Fruit fly (Drosophila melanogaster) whole organism, embryonic: ENCODE measurements around the gene Orc2.

Experiments used
- ATbp ChIP-seq: fragments of 200-800 bp; sonication (Bioruptor generic); optimal IDR thresholded peaks from 2 replicates; lab custom pipeline; 2017; ENCODE audit warnings: missing biosample characterization, mild to moderate bottlenecking, missing genetic modification characterization, missing genetic modification reagents
- Abd-B ChIP-seq: fragments of 200-800 bp; sonication (Bioruptor generic); optimal IDR thresholded peaks from 2 replicates; lab custom pipeline; 2018; ENCODE audit warnings: missing biosample characterization, mild to moderate bottlenecking, missing genetic modification characterization, moderate library complexity
- Blimp-1 ChIP-seq: fragments of 200-800 bp; sonication (Bioruptor generic); optimal IDR thresholded peaks from 3 replicates; lab custom pipeline; 2018; ENCODE audit warnings: missing biosample characterization, missing genetic modification characterization, mild to moderate bottlenecking, moderate library complexity, missing genetic modification reagents
- CG10543 ChIP-seq: fragments of 200-800 bp; sonication (Bioruptor generic); optimal IDR thresholded peaks from 3 replicates; lab custom pipeline; 2017; ENCODE audit warnings: missing biosample characterization, mild to moderate bottlenecking, missing genetic modification characterization, moderate library complexity
- CG11504 ChIP-seq: fragments of 200-800 bp; sonication (Bioruptor generic); optimal IDR thresholded peaks from 3 replicates; lab custom pipeline; 2019; ENCODE audit warnings: missing biosample characterization, mild to moderate bottlenecking, missing genetic modification characterization, moderate library complexity
- CG12155 ChIP-seq: fragments of 200-800 bp; sonication (Bioruptor generic); optimal IDR thresholded peaks from 3 replicates; lab custom pipeline; 2016; ENCODE audit warnings: missing biosample characterization, missing genetic modification characterization
- CG13775 ChIP-seq: fragments of 200-800 bp; sonication (Bioruptor generic); optimal IDR thresholded peaks from 3 replicates; lab custom pipeline; 2017; ENCODE audit warnings: missing biosample characterization, mild to moderate bottlenecking, missing genetic modification characterization
- CG14441 ChIP-seq: fragments of 200-800 bp; sonication (Bioruptor generic); IDR thresholded peaks from 2 replicates; pipeline ENCODE4 v1.3.6; 2022; ENCODE audit warnings: missing biosample characterization, missing genetic modification characterization
- CG17912 ChIP-seq: fragments of 200-800 bp; sonication (Bioruptor generic); optimal IDR thresholded peaks from 2 replicates; lab custom pipeline; 2018; ENCODE audit warnings: missing biosample characterization, mild to moderate bottlenecking, missing genetic modification characterization
- CG18764 ChIP-seq: fragments of 200-800 bp; sonication (Bioruptor generic); optimal IDR thresholded peaks from 3 replicates; lab custom pipeline; 2016; ENCODE audit warnings: missing biosample characterization, missing genetic modification characterization
- CG3407 ChIP-seq: fragments of 200-800 bp; sonication (Bioruptor generic); optimal IDR thresholded peaks from 2 replicates; lab custom pipeline; 2018; ENCODE audit warnings: missing biosample characterization, mild to moderate bottlenecking, missing genetic modification characterization
- CG3995 ChIP-seq: fragments of 200-800 bp; sonication (Bioruptor generic); optimal IDR thresholded peaks from 3 replicates; lab custom pipeline; 2016; ENCODE audit warnings: missing biosample characterization, missing genetic modification characterization
- CG4282 ChIP-seq: fragments of 200-800 bp; sonication (Bioruptor generic); optimal IDR thresholded peaks from 2 replicates; lab custom pipeline; 2016; ENCODE audit warnings: missing biosample characterization, missing genetic modification characterization
- CG4360 ChIP-seq: fragments of 200-800 bp; sonication (Bioruptor generic); IDR thresholded peaks from 2 replicates; pipeline ENCODE4 v1.3.6; 2022; ENCODE audit warnings: missing biosample characterization, missing genetic modification characterization
- CG6683 ChIP-seq: fragments of 200-800 bp; sonication (Bioruptor generic); optimal IDR thresholded peaks from 2 replicates; lab custom pipeline; 2017; ENCODE audit warnings: missing biosample characterization, mild to moderate bottlenecking, missing genetic modification characterization, missing genetic modification reagents
- CG6765 ChIP-seq: fragments of 200-800 bp; sonication (Bioruptor generic); optimal IDR thresholded peaks from 3 replicates; lab custom pipeline; 2017; ENCODE audit warnings: missing biosample characterization, mild to moderate bottlenecking, missing genetic modification characterization
- CG6813 ChIP-seq: fragments of 200-800 bp; sonication (Bioruptor generic); optimal IDR thresholded peaks from 2 replicates; lab custom pipeline; 2017; ENCODE audit warnings: missing biosample characterization, missing genetic modification characterization, mild to moderate bottlenecking, moderate library complexity, missing genetic modification reagents
- CG7372 ChIP-seq: fragments of 200-800 bp; sonication (Bioruptor generic); IDR thresholded peaks from 2 replicates; pipeline ENCODE4 v1.3.6; 2022; ENCODE audit warnings: missing biosample characterization, missing genetic modification characterization
- CG7556 ChIP-seq: fragments of 200-800 bp; sonication (Bioruptor generic); optimal IDR thresholded peaks from 2 replicates; lab custom pipeline; 2017; ENCODE audit warnings: missing biosample characterization, mild to moderate bottlenecking, missing genetic modification characterization
- CG7745 ChIP-seq: fragments of 200-800 bp; sonication (Bioruptor generic); optimal IDR thresholded peaks from 2 replicates; lab custom pipeline; 2018; ENCODE audit warnings: missing biosample characterization, mild to moderate bottlenecking, missing genetic modification characterization, moderate library complexity
- CG8478 ChIP-seq: fragments of >200 bp; optimal IDR thresholded peaks from 2 replicates; lab custom pipeline; 2018
- CG9876 ChIP-seq: fragments of 200-800 bp; sonication (Bioruptor generic); optimal IDR thresholded peaks from 2 replicates; lab custom pipeline; 2016; ENCODE audit warnings: missing biosample characterization, missing genetic modification characterization
- D ChIP-seq, 2 experiments: fragments of 200-800 bp in 1 of 2; fragments of >200 bp in 1 of 2; sonication (Bioruptor generic) in 1 of 2; optimal IDR thresholded peaks; 2 replicates in 1 of 2; 3 replicates in 1 of 2; lab custom pipeline; 2017; ENCODE audit warnings: mild to moderate bottlenecking in 1 of 2, missing biosample characterization in 1 of 2, missing genetic modification characterization in 1 of 2, missing genetic modification reagents in 1 of 2
- Dad ChIP-seq: fragments of 200-800 bp; sonication (Bioruptor generic); optimal IDR thresholded peaks from 3 replicates; lab custom pipeline; 2016; ENCODE audit warnings: missing biosample characterization, missing genetic modification characterization
- Dp ChIP-seq: fragments of 200-800 bp; sonication (Bioruptor generic); optimal IDR thresholded peaks from 2 replicates; lab custom pipeline; 2018; ENCODE audit warnings: missing biosample characterization, mild to moderate bottlenecking, missing genetic modification characterization, moderate library complexity
- Elba2 ChIP-seq: fragments of 200-800 bp; sonication (Bioruptor generic); optimal IDR thresholded peaks from 3 replicates; lab custom pipeline; 2016; ENCODE audit warnings: missing biosample characterization, missing genetic modification characterization
- H15 ChIP-seq: fragments of 200-800 bp; sonication (Bioruptor generic); IDR thresholded peaks from 3 replicates; pipeline ENCODE4 v1.3.6; 2022; ENCODE audit warnings: missing biosample characterization, missing genetic modification characterization
- Hmr ChIP-seq: fragments of 200-800 bp; sonication (Bioruptor generic); optimal IDR thresholded peaks from 3 replicates; lab custom pipeline; 2017; ENCODE audit warnings: mild to moderate bottlenecking, missing biosample characterization, missing genetic modification reagents, missing genetic modification characterization
- Hmx ChIP-seq: fragments of 200-800 bp; sonication (Bioruptor generic); optimal IDR thresholded peaks from 2 replicates; lab custom pipeline; 2016; ENCODE audit warnings: missing biosample characterization, missing genetic modification characterization
- Hr78 ChIP-seq, 2 experiments: fragments of 200-800 bp in 1 of 2; fragments of >200 bp in 1 of 2; sonication (Bioruptor generic) in 1 of 2; optimal IDR thresholded peaks; 2 replicates each; lab custom pipeline; 2017 to 2019; ENCODE audit warnings: missing biosample characterization in 2 of 2, missing genetic modification characterization in 2 of 2, mild to moderate bottlenecking in 1 of 2, moderate library complexity in 1 of 2
- Lim3 ChIP-seq: fragments of 200-800 bp; sonication (Bioruptor generic); IDR thresholded peaks from 2 replicates; pipeline ENCODE4 v1.3.6; 2022; ENCODE audit warnings: missing biosample characterization, missing genetic modification characterization
- Xbp1 ChIP-seq: fragments of 200-800 bp; sonication (Bioruptor generic); optimal IDR thresholded peaks from 3 replicates; lab custom pipeline; 2016; ENCODE audit warnings: missing biosample characterization, mild to moderate bottlenecking, missing genetic modification characterization
- ab ChIP-seq: fragments of 200-800 bp; sonication (Bioruptor generic); optimal IDR thresholded peaks from 2 replicates; lab custom pipeline; 2016; ENCODE audit warnings: missing biosample characterization, missing genetic modification characterization
- abd-A ChIP-seq: fragments of 200-800 bp; sonication (Bioruptor generic); optimal IDR thresholded peaks from 3 replicates; lab custom pipeline; 2019; ENCODE audit warnings: missing biosample characterization, mild to moderate bottlenecking, missing genetic modification characterization, moderate library complexity
- bbx ChIP-seq: fragments of 200-800 bp; sonication (Bioruptor generic); IDR thresholded peaks from 2 replicates; pipeline ENCODE4 v1.3.6; 2022; ENCODE audit warnings: missing biosample characterization, missing genetic modification characterization; ENCODE audit not compliant: partially characterized antibody
- bcd ChIP-seq: fragments of 200-800 bp; sonication (Bioruptor generic); optimal IDR thresholded peaks from 2 replicates; lab custom pipeline; 2017; ENCODE audit warnings: missing biosample characterization, mild to moderate bottlenecking, missing genetic modification characterization
- cas ChIP-seq: fragments of 200-800 bp; sonication (Bioruptor generic); IDR thresholded peaks from 2 replicates; pipeline ENCODE4 v1.3.6; 2022; ENCODE audit warnings: missing biosample characterization, missing genetic modification characterization
- dimm ChIP-seq: fragments of 200-800 bp; sonication (Bioruptor generic); IDR thresholded peaks from 2 replicates; pipeline ENCODE4 v1.3.6; 2022; ENCODE audit warnings: missing biosample characterization, missing genetic modification characterization
- dysf ChIP-seq: fragments of 200-800 bp; sonication (Bioruptor generic); IDR thresholded peaks from 3 replicates; pipeline ENCODE4 v1.3.6; 2022; ENCODE audit warnings: missing biosample characterization, missing genetic modification characterization
- emc ChIP-seq: fragments of 200-800 bp; sonication (Bioruptor generic); optimal IDR thresholded peaks from 2 replicates; lab custom pipeline; 2016; ENCODE audit warnings: missing biosample characterization, missing genetic modification characterization
- exex ChIP-seq: fragments of 200-800 bp; sonication (Bioruptor generic); optimal IDR thresholded peaks from 4 replicates; lab custom pipeline; 2018; ENCODE audit warnings: missing biosample characterization, mild to moderate bottlenecking, missing genetic modification characterization, moderate library complexity
- hbn ChIP-seq: fragments of 200-800 bp; sonication (Bioruptor generic); IDR thresholded peaks from 2 replicates; pipeline ENCODE4 v1.3.6; 2022; ENCODE audit warnings: missing biosample characterization, missing genetic modification characterization; ENCODE audit not compliant: partially characterized antibody
- luna ChIP-seq: fragments of 200-800 bp; sonication (Bioruptor generic); optimal IDR thresholded peaks from 2 replicates; lab custom pipeline; 2016; ENCODE audit warnings: missing biosample characterization, missing genetic modification characterization
- pan ChIP-seq, 4 experiments: fragments of >200 bp in 3 of 4; fragments of 200-800 bp in 1 of 4; sonication (Bioruptor generic) in 1 of 4; optimal IDR thresholded peaks in 3 of 4; IDR thresholded peaks in 1 of 4; 2 replicates each; pipeline versions ENCODE4 v1.3.6 to Lab custom; 2017 to 2022; ENCODE audit warnings: missing biosample characterization in 2 of 4, missing genetic modification characterization in 2 of 4, mixed read lengths in 1 of 4
- pita ChIP-seq: fragments of 200-800 bp; sonication (Bioruptor generic); optimal IDR thresholded peaks from 2 replicates; lab custom pipeline; 2017; ENCODE audit warnings: missing biosample characterization, mild to moderate bottlenecking, missing genetic modification characterization
- pros ChIP-seq: fragments of 200-800 bp; sonication (Bioruptor generic); optimal IDR thresholded peaks from 3 replicates; lab custom pipeline; 2019; ENCODE audit warnings: missing biosample characterization, mild to moderate bottlenecking, missing genetic modification characterization, moderate library complexity
- sd ChIP-seq: fragments of 200-800 bp; sonication (Bioruptor generic); optimal IDR thresholded peaks from 3 replicates; lab custom pipeline; 2018; ENCODE audit warnings: missing biosample characterization, mild to moderate bottlenecking, missing genetic modification characterization, moderate library complexity
- slbo ChIP-seq: fragments of 200-800 bp; sonication (Bioruptor generic); IDR thresholded peaks from 2 replicates; pipeline ENCODE4 v1.3.6; 2022; ENCODE audit warnings: missing biosample characterization, missing genetic modification characterization
- so ChIP-seq: fragments of 200-800 bp; sonication (Bioruptor generic); IDR thresholded peaks from 3 replicates; pipeline ENCODE4 v1.3.6; 2022; ENCODE audit warnings: missing biosample characterization, missing genetic modification characterization
- sqz ChIP-seq: fragments of 200-800 bp; sonication (Bioruptor generic); optimal IDR thresholded peaks from 3 replicates; lab custom pipeline; 2018; ENCODE audit warnings: missing biosample characterization, mild to moderate bottlenecking, missing genetic modification characterization
- trh ChIP-seq: fragments of 200-800 bp; sonication (Bioruptor generic); optimal IDR thresholded peaks from 2 replicates; lab custom pipeline; 2016; ENCODE audit warnings: missing biosample characterization, missing genetic modification characterization
- zfh1 ChIP-seq: fragments of 200-800 bp; sonication (Bioruptor generic); IDR thresholded peaks from 3 replicates; pipeline ENCODE4 v1.3.6; 2022; ENCODE audit warnings: missing biosample characterization, missing genetic modification characterization

The Orc2 gene

DNA sequence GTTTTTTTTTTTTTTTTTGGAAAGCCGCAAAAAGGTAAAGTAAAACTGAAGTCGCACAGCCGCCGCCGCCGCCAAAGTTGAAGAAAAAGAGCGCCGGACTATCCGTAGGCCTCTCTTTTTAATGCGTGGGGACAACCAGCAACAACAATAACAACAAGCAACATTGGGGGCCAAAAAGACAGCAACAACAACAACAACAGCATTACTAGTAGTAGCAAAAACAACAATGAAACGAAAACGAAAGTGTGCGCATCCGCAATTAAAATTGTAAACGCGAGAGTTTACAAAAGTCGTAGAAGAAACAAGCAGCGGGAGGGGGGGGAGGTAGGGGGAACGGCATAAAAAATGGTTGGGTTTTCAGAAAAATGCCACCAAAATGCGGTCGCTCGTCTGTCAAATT, 31.2 kb downstream of the Orc2 start:
- TF ChIP-seq CG12155 (GFP tag; lab: Kevin White, UChicago) (no peak), Abd-B (GFP tag; lab: Kevin White, UChicago) (no peak), CG3407 (GFP tag; lab: Kevin White, UChicago) (no peak), CG4360 (peak; percentile 74), CG8478 (lab: Kevin White, UChicago) (no peak), CG7372 (GFP tag; lab: Robert Waterston, UW) (no peak), hbn (GFP tag; lab: Robert Waterston, UW) (no peak), exex (no peak), CG6765 (GFP tag; lab: Kevin White, UChicago) (no peak), CG17912 (GFP tag; lab: Kevin White, UChicago) (no peak), CG6813 (no peak), Hr78 (GFP tag; optimal IDR thresholded peaks at IDR 0.05; lab: Kevin White, UChicago) (no peak), CG6683 (no peak), CG9876 (no peak), Elba2 (GFP tag; lab: Kevin White, UChicago) (no peak), CG11504 (tag; lab: Kevin White, UChicago) (no peak), CG7745 (tag; lab: Kevin White, UChicago) (no peak), ab (GFP tag; lab: Kevin White, UChicago) (no peak), sd (tag; lab: Kevin White, UChicago) (peak; percentile 4), CG4282 (GFP tag; lab: Kevin White, UChicago) (no peak), sqz (GFP tag; lab: Kevin White, UChicago) (peak; percentile 73), Blimp-1 (GFP tag; lab: Kevin White, UChicago) (peak; percentile 82), bcd (no peak), emc (no peak), ATbp (GFP tag; lab: Kevin White, UChicago) (no peak), luna (GFP tag; lab: Kevin White, UChicago) (no peak), pan (optimal IDR thresholded peaks at IDR 0.05; lab: Kevin White, UChicago) (no peak), pan (GFP tag; optimal IDR thresholded peaks at IDR 0.05 in 1 of 2, IDR thresholded peaks at IDR 0.05 in 1 of 2) (peak in 1 of 2 experiments; percentile 11), CG14441 (GFP tag; lab: Robert Waterston, UW) (no peak), dimm (GFP tag; lab: Robert Waterston, UW) (no peak), D (optimal IDR thresholded peaks at IDR 0.05; lab: Kevin White, UChicago) (no peak), D (GFP tag; optimal IDR thresholded peaks at IDR 0.05; lab: Kevin White, UChicago) (no peak), H15 (GFP tag; lab: Robert Waterston, UW) (no peak), trh (GFP tag; lab: Kevin White, UChicago) (no peak), zfh1 (no peak), CG3995 (GFP tag; lab: Kevin White, UChicago) (no peak), Dp (GFP tag; lab: Kevin White, UChicago) (no peak), CG13775 (GFP tag; lab: Kevin White, UChicago) (no peak), abd-A (peak; percentile 23), slbo (GFP tag; lab: Robert Waterston, UW) (no peak), cas (GFP tag; lab: Robert Waterston, UW) (no peak)
- TF ChIP-seq, all 482 proteins: peak for 6

DNA sequence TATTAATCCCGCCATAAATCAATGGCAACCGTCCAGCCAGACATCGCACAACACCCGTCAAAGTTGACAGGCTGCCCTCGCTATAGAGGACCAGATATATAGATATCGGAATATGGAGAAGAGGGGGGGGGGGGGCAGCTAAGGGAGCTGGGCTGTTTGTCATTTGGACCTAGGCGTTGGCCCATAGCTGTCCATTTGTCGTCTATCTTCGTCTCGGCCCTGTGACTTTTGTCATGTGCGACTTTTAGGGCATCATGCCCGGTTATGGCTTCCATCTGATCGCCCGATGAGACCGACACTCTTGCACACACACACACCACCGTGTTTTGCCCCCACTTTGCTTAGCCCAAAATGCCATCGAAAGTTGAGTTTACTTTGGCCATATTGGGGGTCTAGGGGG, 33.1 kb downstream of the Orc2 start:
- TF ChIP-seq Dad (GFP tag; lab: Kevin White, UChicago) (no peak), Hmr (GFP tag; lab: Kevin White, UChicago) (no peak), CG7556 (GFP tag; lab: Kevin White, UChicago) (no peak), CG18764 (no peak), pita (GFP tag; lab: Kevin White, UChicago) (no peak), Hmx (GFP tag; lab: Kevin White, UChicago) (no peak), bbx (GFP tag; lab: Robert Waterston, UW) (no peak), Xbp1 (GFP tag; lab: Kevin White, UChicago) (no peak), CG10543 (GFP tag; lab: Kevin White, UChicago) (peak; percentile 76), dysf (GFP tag; lab: Robert Waterston, UW) (peak; percentile 25; the same call in 1 of the 3 replicates), so (GFP tag; lab: Robert Waterston, UW) (no peak), pros (GFP tag; lab: Kevin White, UChicago) (peak; percentile 39), Lim3 (GFP tag; lab: Robert Waterston, UW) (no peak)
